Worm (Caenorhabditis elegans) whole organism, mixed stage, embryonic: ENCODE measurements around the gene cisd-3.1.

Source experiments
- M03D4.4 ChIP-seq: sonication (generic microtip); optimal IDR thresholded peaks from 2 replicates; lab custom pipeline; 2017; ENCODE audit warnings: mild to moderate bottlenecking, missing genetic modification characterization, missing compliant biosample characterization
- blmp-1 ChIP-seq: fragments of 150-350 bp; optimal IDR thresholded peaks from 2 replicates; lab custom pipeline; 2014; ENCODE audit warnings: missing biosample characterization, missing genetic modification characterization
- ceh-39 ChIP-seq: fragments of 150-350 bp; optimal IDR thresholded peaks from 2 replicates; lab custom pipeline; 2014; ENCODE audit warnings: missing biosample characterization, missing genetic modification characterization
- ceh-43 ChIP-seq: fragments of 200-800 bp; sonication (Bioruptor generic); optimal IDR thresholded peaks from 2 replicates; lab custom pipeline; 2018; ENCODE audit warnings: mild to moderate bottlenecking, missing genetic modification characterization, moderate library complexity, missing compliant biosample characterization
- ceh-83 ChIP-seq: fragments of 200-800 bp; sonication (Bioruptor generic); optimal IDR thresholded peaks from 2 replicates; lab custom pipeline; 2018; ENCODE audit warnings: mild to moderate bottlenecking, missing genetic modification characterization, missing compliant biosample characterization
- ces-1 ChIP-seq: fragments of 150-350 bp; optimal IDR thresholded peaks from 2 replicates; lab custom pipeline; 2014; ENCODE audit warnings: missing biosample characterization, missing genetic modification reagents, missing genetic modification characterization
- cnd-1 ChIP-seq: fragments of 200-800 bp; sonication (Bioruptor generic); optimal IDR thresholded peaks from 2 replicates; lab custom pipeline; 2018; ENCODE audit warnings: mild to moderate bottlenecking, missing genetic modification characterization, missing compliant biosample characterization
- drap-1 ChIP-seq: fragments of 200-800 bp; sonication (Bioruptor generic); optimal IDR thresholded peaks from 3 replicates; lab custom pipeline; 2018; ENCODE audit warnings: mild to moderate bottlenecking, missing genetic modification characterization, missing compliant biosample characterization
- elt-1 ChIP-seq: sonication (generic microtip); optimal IDR thresholded peaks from 2 replicates; lab custom pipeline; 2017; ENCODE audit warnings: missing genetic modification characterization, mild to moderate bottlenecking, missing compliant biosample characterization, antibody characterized with exemption, moderate library complexity, borderline replicate concordance; ENCODE audit not compliant: insufficient read depth
- elt-3 ChIP-seq: fragments of 150-350 bp; optimal IDR thresholded peaks from 2 replicates; lab custom pipeline; 2014; ENCODE audit warnings: missing biosample characterization, missing genetic modification characterization
- flh-1 ChIP-seq: fragments of 200-800 bp; sonication (Bioruptor generic); optimal IDR thresholded peaks from 2 replicates; lab custom pipeline; 2018; ENCODE audit warnings: mild to moderate bottlenecking, missing genetic modification characterization, moderate library complexity, missing compliant biosample characterization
- ham-2 ChIP-seq: fragments of 200-800 bp; sonication (Bioruptor generic); optimal IDR thresholded peaks from 2 replicates; lab custom pipeline; 2018; ENCODE audit warnings: mild to moderate bottlenecking, missing genetic modification characterization, missing compliant biosample characterization
- hlh-1 ChIP-seq: fragments of 150-350 bp; optimal IDR thresholded peaks from 2 replicates; lab custom pipeline; 2014; ENCODE audit warnings: missing biosample characterization, missing genetic modification reagents, missing genetic modification characterization
- lin-13 ChIP-seq: fragments of 150-350 bp; optimal IDR thresholded peaks from 2 replicates; lab custom pipeline; 2014; ENCODE audit warnings: missing biosample characterization, missing genetic modification characterization
- lin-32 ChIP-seq: fragments of 200-800 bp; sonication (Bioruptor generic); optimal IDR thresholded peaks from 2 replicates; lab custom pipeline; 2018; ENCODE audit warnings: mild to moderate bottlenecking, missing genetic modification characterization, missing compliant biosample characterization
- lsy-2 ChIP-seq: fragments of 150-350 bp; optimal IDR thresholded peaks from 2 replicates; lab custom pipeline; 2014; ENCODE audit warnings: missing biosample characterization, missing genetic modification characterization
- mab-5 ChIP-seq: fragments of 150-350 bp; optimal IDR thresholded peaks from 2 replicates; lab custom pipeline; 2014; ENCODE audit warnings: missing biosample characterization, missing genetic modification characterization
- mep-1 ChIP-seq: fragments of 150-350 bp; optimal IDR thresholded peaks from 2 replicates; lab custom pipeline; 2017; ENCODE audit warnings: missing biosample characterization, missing genetic modification reagents, missing genetic modification characterization, inconsistent platforms
- mls-2 ChIP-seq: sonication (generic microtip); optimal IDR thresholded peaks from 2 replicates; lab custom pipeline; 2016; ENCODE audit warnings: mild to moderate bottlenecking, missing genetic modification characterization, moderate library complexity, missing compliant biosample characterization
- nhr-12 ChIP-seq: fragments of 150-350 bp; optimal IDR thresholded peaks from 2 replicates; lab custom pipeline; 2014; ENCODE audit warnings: missing biosample characterization, missing genetic modification characterization
- nhr-2 ChIP-seq: fragments of 150-350 bp; optimal IDR thresholded peaks from 2 replicates; lab custom pipeline; 2014; ENCODE audit warnings: missing biosample characterization, missing genetic modification characterization
- nhr-237 ChIP-seq: fragments of 150-350 bp; optimal IDR thresholded peaks from 2 replicates; lab custom pipeline; 2014; ENCODE audit warnings: missing biosample characterization, missing genetic modification characterization
- nhr-28 ChIP-seq: fragments of 150-350 bp; optimal IDR thresholded peaks from 2 replicates; lab custom pipeline; 2014; ENCODE audit warnings: missing biosample characterization, missing genetic modification characterization
- pha-4 ChIP-seq: fragments of 150-350 bp; optimal IDR thresholded peaks from 2 replicates; lab custom pipeline; 2018; ENCODE audit warnings: missing biosample characterization, missing genetic modification reagents, missing genetic modification characterization
- sem-2 ChIP-seq: fragments of 200-800 bp; sonication (Bioruptor generic); optimal IDR thresholded peaks from 2 replicates; lab custom pipeline; 2018; ENCODE audit warnings: mild to moderate bottlenecking, missing genetic modification characterization, missing compliant biosample characterization
- snpc-4 ChIP-seq: fragments of 150-350 bp; optimal IDR thresholded peaks from 2 replicates; lab custom pipeline; 2014; ENCODE audit warnings: missing biosample characterization, missing genetic modification characterization
- sptf-1 ChIP-seq: sonication (generic microtip); optimal IDR thresholded peaks from 2 replicates; lab custom pipeline; 2017; ENCODE audit warnings: mild to moderate bottlenecking, missing genetic modification characterization, moderate library complexity, missing compliant biosample characterization
- tbx-8 ChIP-seq: fragments of 200-800 bp; sonication (Bioruptor generic); optimal IDR thresholded peaks from 2 replicates; lab custom pipeline; 2018; ENCODE audit warnings: mild to moderate bottlenecking, missing genetic modification characterization, moderate library complexity, missing compliant biosample characterization
- unc-120 ChIP-seq: sonication (generic microtip); optimal IDR thresholded peaks from 2 replicates; lab custom pipeline; 2017; ENCODE audit warnings: missing genetic modification characterization, missing compliant biosample characterization; ENCODE audit not compliant: poor library complexity, severe bottlenecking
- unc-39 ChIP-seq: fragments of 150-350 bp; optimal IDR thresholded peaks from 2 replicates; lab custom pipeline; 2014; ENCODE audit warnings: missing biosample characterization, missing genetic modification characterization
- unc-62 ChIP-seq: fragments of 150-350 bp; optimal IDR thresholded peaks from 2 replicates; lab custom pipeline; 2014; ENCODE audit warnings: missing biosample characterization, missing genetic modification reagents, missing genetic modification characterization
- zip-8 ChIP-seq: fragments of 150-350 bp; optimal IDR thresholded peaks from 2 replicates; lab custom pipeline; 2014; ENCODE audit warnings: missing biosample characterization, missing genetic modification characterization
- ztf-11 ChIP-seq: fragments of 150-350 bp; optimal IDR thresholded peaks from 2 replicates; lab custom pipeline; 2014; ENCODE audit warnings: missing biosample characterization, missing genetic modification characterization

Gene cisd-3.1

DNA sequence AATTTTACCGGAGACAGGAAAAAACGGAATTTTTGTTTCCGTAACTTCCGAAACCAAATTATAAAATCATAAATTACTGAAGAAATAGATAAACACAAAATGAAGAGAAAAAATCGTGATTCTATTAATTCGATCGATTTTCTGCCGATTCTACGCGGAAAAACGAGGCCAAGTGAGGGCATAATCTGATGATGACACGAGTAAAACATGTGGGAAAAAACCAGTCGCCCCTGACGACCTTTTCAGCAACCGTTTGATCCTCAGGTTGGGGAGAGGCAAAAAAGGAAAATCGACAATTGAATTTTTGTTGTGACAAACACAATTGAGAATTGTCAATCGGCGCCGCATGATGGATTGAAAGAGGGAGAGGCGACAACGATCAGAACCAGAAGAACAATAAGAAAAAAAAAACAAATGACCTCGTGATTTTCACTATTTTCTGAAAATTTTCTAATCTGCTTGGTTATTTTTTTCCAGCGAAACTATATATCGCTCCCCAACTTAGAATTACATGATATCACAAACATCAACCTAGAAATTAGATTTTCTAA, 37.7 kb upstream of the cisd-3.1 start:
- no peak for TF ChIP-seq lin-32 (GFP tag; lab: Kevin White, UChicago)
- no peak for TF ChIP-seq mab-5 (tag; lab: Kevin White, UChicago)
- TF ChIP-seq elt-3 (tag; lab: Kevin White, UChicago), result no peak
- TF ChIP-seq snpc-4 (tag; lab: Kevin White, UChicago), result no peak
- TF ChIP-seq M03D4.4 (tag; lab: Kevin White, UChicago), result no peak
- TF ChIP-seq ztf-11, result no peak
- TF ChIP-seq ceh-39 (tag; lab: Kevin White, UChicago), result no peak
- TF ChIP-seq nhr-237 (tag; lab: Kevin White, UChicago), result no peak
- TF ChIP-seq drap-1 (GFP tag; lab: Kevin White, UChicago), result no peak
- no peak for TF ChIP-seq lin-13 (tag; lab: Kevin White, UChicago)
- no peak for TF ChIP-seq nhr-12
- TF ChIP-seq flh-1 (GFP tag; lab: Kevin White, UChicago), result no peak
- TF ChIP-seq sem-2 (GFP tag; lab: Kevin White, UChicago), result no peak
- TF ChIP-seq unc-120 (tag; lab: Kevin White, UChicago), result no peak
- no peak for TF ChIP-seq nhr-2 (tag; lab: Kevin White, UChicago)
- no peak for TF ChIP-seq mep-1 (tag; lab: Kevin White, UChicago)

DNA sequence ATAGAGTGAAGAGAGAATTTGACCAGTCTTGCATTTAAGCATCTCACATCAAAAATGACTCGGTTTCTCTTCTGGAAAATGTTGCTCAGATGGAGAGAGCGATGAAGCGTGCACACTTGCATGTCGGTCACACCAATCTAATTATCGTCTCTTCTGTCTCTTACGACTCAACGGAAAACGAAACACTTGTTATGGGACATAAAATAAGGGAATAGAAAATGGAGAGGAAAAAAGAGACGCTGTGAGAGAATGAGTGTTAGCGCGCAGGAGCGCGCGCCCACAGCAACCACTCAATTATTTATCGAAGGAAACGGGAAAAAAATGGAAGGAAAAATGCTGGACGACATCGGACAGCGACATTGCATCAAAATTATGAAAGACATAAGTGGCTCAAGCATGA, 37.0 kb upstream of the cisd-3.1 start:
- TF ChIP-seq ces-1 (GFP tag; lab: Kevin White, UChicago) (peak; percentile 97), ceh-39 (tag; lab: Kevin White, UChicago) (no peak), M03D4.4 (tag; lab: Kevin White, UChicago) (peak; percentile 20), nhr-28 (tag; lab: Kevin White, UChicago) (no peak), mls-2 (peak; percentile 58)

DNA sequence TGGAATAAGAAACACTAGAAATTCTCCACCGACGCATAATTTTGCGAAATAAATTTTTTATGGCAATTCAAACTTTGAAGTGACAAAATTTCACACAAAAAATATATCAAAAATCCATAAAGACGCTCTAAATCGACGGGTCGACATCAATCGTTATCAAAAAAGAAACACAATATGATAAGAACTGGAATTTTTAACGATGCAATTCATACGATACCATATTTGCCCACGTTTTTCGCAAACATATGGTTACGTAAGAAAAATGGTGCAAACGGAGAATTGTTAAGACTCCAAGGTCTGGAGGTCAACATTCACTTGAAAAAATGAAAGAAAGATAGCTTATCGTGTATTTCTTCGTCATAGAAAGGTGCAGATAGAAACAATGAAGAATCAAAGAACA, 36.5 kb upstream of the cisd-3.1 start:
- no peak for TF ChIP-seq drap-1 (GFP tag; lab: Kevin White, UChicago)
- TF ChIP-seq mep-1 (tag; lab: Kevin White, UChicago), result no peak
- TF ChIP-seq ceh-83 (GFP tag; lab: Kevin White, UChicago), result no peak
- no peak for TF ChIP-seq lin-32 (GFP tag; lab: Kevin White, UChicago)
- TF ChIP-seq snpc-4 (tag; lab: Kevin White, UChicago), result no peak
- TF ChIP-seq nhr-2 (tag; lab: Kevin White, UChicago), result no peak
- no peak for TF ChIP-seq nhr-28 (tag; lab: Kevin White, UChicago)
- no peak for TF ChIP-seq ceh-43 (GFP tag; lab: Kevin White, UChicago)
- no peak for TF ChIP-seq ham-2
- no peak for TF ChIP-seq unc-39
- no peak for TF ChIP-seq nhr-237 (tag; lab: Kevin White, UChicago)
- TF ChIP-seq mls-2, result no peak
- no peak for TF ChIP-seq lsy-2 (tag; lab: Kevin White, UChicago)
- TF ChIP-seq sem-2 (GFP tag; lab: Kevin White, UChicago), result no peak
- no peak for TF ChIP-seq unc-62 (GFP tag; lab: Kevin White, UChicago)
- no peak for TF ChIP-seq lin-13 (tag; lab: Kevin White, UChicago)
- no peak for TF ChIP-seq flh-1 (GFP tag; lab: Kevin White, UChicago)
- no peak for TF ChIP-seq nhr-12
- no peak for TF ChIP-seq mab-5 (tag; lab: Kevin White, UChicago)

DNA sequence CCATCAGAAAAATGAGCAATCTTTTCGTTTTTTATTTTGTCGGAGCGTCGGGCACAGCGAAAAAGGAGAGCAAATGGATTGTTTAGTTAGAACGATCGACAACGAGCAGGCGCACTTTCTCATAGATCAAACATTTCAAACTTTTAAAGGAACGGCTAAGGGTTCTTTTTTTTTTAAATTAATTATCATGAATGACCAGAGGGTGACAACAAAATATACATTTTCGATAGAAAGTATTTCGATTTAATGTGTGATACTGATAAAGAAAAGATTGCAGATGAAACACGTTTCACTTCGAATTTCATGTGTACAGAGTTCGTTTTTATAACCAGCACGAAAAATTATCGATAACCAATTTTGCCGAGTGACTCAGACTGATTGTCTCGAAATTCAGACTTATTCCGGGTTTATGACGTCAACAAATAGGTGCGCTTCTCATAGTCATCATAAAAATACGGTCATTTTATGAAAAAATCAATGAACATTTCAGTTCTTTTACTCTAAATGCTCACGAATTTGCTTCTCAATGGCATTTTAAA, 36.0 kb upstream of the cisd-3.1 start:
- TF ChIP-seq drap-1 (GFP tag; lab: Kevin White, UChicago) (no peak), mls-2 (no peak), unc-120 (tag; lab: Kevin White, UChicago) (no peak), ham-2 (no peak), hlh-1 (no peak), unc-39 (no peak), mep-1 (tag; lab: Kevin White, UChicago) (no peak)
- TF ChIP-seq, all 35 proteins: peak for 0

DNA sequence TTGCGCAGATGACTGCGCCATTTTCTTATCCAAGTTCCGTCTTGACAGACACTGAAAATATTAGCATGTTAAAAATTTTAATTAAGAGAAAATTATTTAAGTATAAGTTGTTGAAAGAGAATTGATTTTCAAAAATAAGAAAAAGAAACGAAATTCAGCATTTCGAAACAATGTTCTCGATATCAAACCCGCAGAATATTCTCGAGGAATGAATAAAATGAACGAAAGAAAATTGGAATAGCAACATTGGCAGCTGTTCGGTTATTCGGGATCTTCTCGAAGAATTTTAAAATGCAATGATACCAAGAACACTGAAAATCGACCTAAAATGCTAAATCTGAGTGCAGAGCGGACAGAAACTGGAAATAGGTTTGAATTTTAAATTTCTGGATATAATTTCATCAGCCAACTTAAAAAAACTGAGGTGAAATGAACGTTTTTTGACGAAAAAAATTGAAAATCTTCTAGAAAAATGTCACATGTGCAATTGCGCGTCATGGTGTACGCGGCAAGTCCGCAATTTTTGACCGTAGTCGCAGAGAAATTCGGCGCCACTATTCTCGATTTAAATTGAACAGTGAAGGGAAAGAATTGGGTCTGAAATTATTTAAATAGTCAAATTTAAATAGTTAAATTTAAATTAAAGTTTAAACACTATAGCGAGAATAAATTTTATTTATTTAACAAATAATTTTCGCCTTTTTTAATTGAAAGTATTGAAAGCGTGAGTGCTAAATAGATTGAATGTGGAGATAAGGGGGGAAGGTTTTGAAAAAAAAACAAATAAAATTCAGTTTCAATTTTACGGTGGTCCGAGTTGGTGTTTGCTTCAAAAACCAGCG, 34.4 kb upstream of the cisd-3.1 start, which contains the start of the genes cct-5 and F25F2.1:
Gene cct-5, minus strand, starts transcription at position 51 of the 842 bp plus-strand sequence.
Gene F25F2.1, plus strand, starts transcription at position 792 of the 842 bp plus-strand sequence.
- TF ChIP-seq unc-39 (no peak), ham-2 (no peak), lin-32 (GFP tag; lab: Kevin White, UChicago) (no peak), elt-1 (no peak), snpc-4 (tag; lab: Kevin White, UChicago) (no peak), M03D4.4 (tag; lab: Kevin White, UChicago) (no peak), lsy-2 (tag; lab: Kevin White, UChicago) (peak; percentile 91), ces-1 (GFP tag; lab: Kevin White, UChicago) (peak; percentile 57), unc-62 (GFP tag; lab: Kevin White, UChicago) (peak; percentile 34), mls-2 (no peak), blmp-1 (no peak), ceh-83 (GFP tag; lab: Kevin White, UChicago) (no peak), sptf-1 (tag; lab: Kevin White, UChicago) (no peak), mab-5 (tag; lab: Kevin White, UChicago) (no peak), nhr-28 (tag; lab: Kevin White, UChicago) (no peak), pha-4 (tag; lab: Kevin White, UChicago) (peak; percentile 30), sem-2 (GFP tag; lab: Kevin White, UChicago) (no peak), flh-1 (GFP tag; lab: Kevin White, UChicago) (no peak), ztf-11 (no peak), nhr-237 (tag; lab: Kevin White, UChicago) (peak; percentile 65), elt-3 (tag; lab: Kevin White, UChicago) (no peak), ceh-43 (GFP tag; lab: Kevin White, UChicago) (no peak), unc-120 (tag; lab: Kevin White, UChicago) (no peak), mep-1 (tag; lab: Kevin White, UChicago) (peak; percentile 85), hlh-1 (no peak), zip-8 (no peak), ceh-39 (tag; lab: Kevin White, UChicago) (no peak), cnd-1 (tag; lab: Kevin White, UChicago) (peak; percentile 7), tbx-8 (GFP tag; lab: Kevin White, UChicago) (no peak)
